Worm (Caenorhabditis elegans): Measurements from ENCODE around the gene C49C3.9.

Gene C49C3.9

ce11 chrIV:17342179-17342578 is at the start of gene C49C3.9:
Gene C49C3.9, minus strand, starts transcription at chrIV:17342314.
- TF ChIP-seq ceh-82 (tag; optimal IDR thresholded peaks at IDR 0.05) (no peak), lin-15B (tag; optimal IDR thresholded peaks at IDR 0.05) (no peak), ama-1 (optimal IDR thresholded peaks at IDR 0.05) (no peak), elt-2 (tag; optimal IDR thresholded peaks at IDR 0.05) (peak; percentile 92), pqm-1 (tag; optimal IDR thresholded peaks at IDR 0.05) (peak; percentile 85), elt-3 (tag; optimal IDR thresholded peaks at IDR 0.05) (no peak)

- peak; percentile 67 for TF ChIP-seq elt-2 (tag; optimal IDR thresholded peaks at IDR 0.05)
- TF ChIP-seq nhr-237 (tag; optimal IDR thresholded peaks at IDR 0.05), result no peak
These were observed 45.4 kb upstream of the C49C3.9 start, which contains the start of gene T02D1.8 for ce11 chrIV:17387442-17387967. Gene T02D1.8, minus strand, starts transcription at chrIV:17387492.

- no peak for TF ChIP-seq mml-1 (tag; optimal IDR thresholded peaks at IDR 0.05)
- TF ChIP-seq lsy-12 (tag; optimal IDR thresholded peaks at IDR 0.05), result no peak
- no peak for TF ChIP-seq egl-27 (tag; optimal IDR thresholded peaks at IDR 0.05)
- TF ChIP-seq hmg-11 (tag; optimal IDR thresholded peaks at IDR 0.05), result no peak
- TF ChIP-seq skn-1 (tag; optimal IDR thresholded peaks at IDR 0.05), result no peak
- no peak for TF ChIP-seq nhr-23 (tag; optimal IDR thresholded peaks at IDR 0.05)
- no peak for TF ChIP-seq fkh-2 (tag; optimal IDR thresholded peaks at IDR 0.05)
- TF ChIP-seq elt-1 (tag; optimal IDR thresholded peaks at IDR 0.05), result no peak
- TF ChIP-seq sea-2 (GFP tag; optimal IDR thresholded peaks at IDR 0.05), result no peak
- no peak for TF ChIP-seq R02D3.7 (tag; optimal IDR thresholded peaks at IDR 0.05)
- no peak for TF ChIP-seq jun-1 (tag; optimal IDR thresholded peaks at IDR 0.05)
- TF ChIP-seq nfya-1 (tag; optimal IDR thresholded peaks at IDR 0.05; ENCODE audit: insufficient read depth), result no peak
- TF ChIP-seq lin-15B (tag; optimal IDR thresholded peaks at IDR 0.05), result no peak
These were observed 40.9 kb upstream of the C49C3.9 start, which contains the start of gene C30H6.12 for ce11 chrIV:17383046-17383445. Gene C30H6.12, plus strand, starts transcription at chrIV:17383346.

- no peak for TF ChIP-seq ceh-82 (tag; optimal IDR thresholded peaks at IDR 0.05)
- no peak for TF ChIP-seq nhr-237 (tag; optimal IDR thresholded peaks at IDR 0.05)
- TF ChIP-seq nfya-1 (tag; optimal IDR thresholded peaks at IDR 0.05; ENCODE audit: insufficient read depth), result no peak
- no peak for TF ChIP-seq nhr-25 (tag; optimal IDR thresholded peaks at IDR 0.05)
- no peak for TF ChIP-seq lin-15B (tag; optimal IDR thresholded peaks at IDR 0.05)
- no peak for TF ChIP-seq ztf-11 (tag; optimal IDR thresholded peaks at IDR 0.05)
- no peak for TF ChIP-seq sea-2 (GFP tag; optimal IDR thresholded peaks at IDR 0.05)
- TF ChIP-seq egl-5 (tag; optimal IDR thresholded peaks at IDR 0.05), result no peak
- no peak for TF ChIP-seq ama-1 (optimal IDR thresholded peaks at IDR 0.05)
- no peak for TF ChIP-seq pha-4 (tag; optimal IDR thresholded peaks at IDR 0.05)
- TF ChIP-seq ceh-9 (tag; optimal IDR thresholded peaks at IDR 0.05), result no peak
These were observed 39.9 kb upstream of the C49C3.9 start, which contains the start of gene C30H6.8 for ce11 chrIV:17382029-17382428. Gene C30H6.8, plus strand, starts transcription at chrIV:17382329.

- TF ChIP-seq snpc-4 (tag; optimal IDR thresholded peaks at IDR 0.05), result peak; percentile 43
- peak; percentile 94 for TF ChIP-seq pha-4 (tag; optimal IDR thresholded peaks at IDR 0.05)
- no peak for TF ChIP-seq egl-5 (tag; optimal IDR thresholded peaks at IDR 0.05)
- peak; percentile 24 for TF ChIP-seq nfya-1 (tag; optimal IDR thresholded peaks at IDR 0.05; ENCODE audit: insufficient read depth)
- TF ChIP-seq nhr-28 (tag; optimal IDR thresholded peaks at IDR 0.05), result no peak
- peak; percentile 8 for TF ChIP-seq elt-2 (tag; optimal IDR thresholded peaks at IDR 0.05)
- no peak for TF ChIP-seq nhr-43 (tag; optimal IDR thresholded peaks at IDR 0.05; ENCODE audit: poor library complexity, severe bottlenecking)
- peak; percentile 24 for TF ChIP-seq hmg-11 (tag; optimal IDR thresholded peaks at IDR 0.05)
- TF ChIP-seq lin-15B (tag; optimal IDR thresholded peaks at IDR 0.05), result peak; percentile 71
These were observed 38.1 kb upstream of the C49C3.9 start, which contains the start of the genes C30H6.9 and dlat-2 for ce11 chrIV:17380061-17380680. Gene C30H6.9, minus strand, starts transcription at chrIV:17380170. Gene dlat-2, plus strand, starts transcription at chrIV:17380626.

- peak; percentile 43 for TF ChIP-seq pha-4 (tag; optimal IDR thresholded peaks at IDR 0.05)
- peak; percentile 45 for TF ChIP-seq pqm-1 (tag; optimal IDR thresholded peaks at IDR 0.05)
- no peak for TF ChIP-seq egl-27 (tag; optimal IDR thresholded peaks at IDR 0.05)
These were observed 34.0 kb upstream of the C49C3.9 start, which contains the start of gene haf-1 for ce11 chrIV:17376127-17376526. Gene haf-1, plus strand, starts transcription at chrIV:17376427.

- TF ChIP-seq jun-1 (tag; optimal IDR thresholded peaks at IDR 0.05) (no peak), nhr-11 (tag; optimal IDR thresholded peaks at IDR 0.05) (no peak), nhr-237 (tag; optimal IDR thresholded peaks at IDR 0.05) (no peak), unc-62 (GFP tag; optimal IDR thresholded peaks at IDR 0.05) (no peak), unc-39 (tag; optimal IDR thresholded peaks at IDR 0.05) (no peak), ama-1 (optimal IDR thresholded peaks at IDR 0.05) (no peak), zag-1 (tag; optimal IDR thresholded peaks at IDR 0.05) (no peak), pha-4 (tag; optimal IDR thresholded peaks at IDR 0.05) (no peak), egl-5 (tag; optimal IDR thresholded peaks at IDR 0.05) (no peak), lin-39 (tag; optimal IDR thresholded peaks at IDR 0.05) (no peak), ZK546.5 (tag; optimal IDR thresholded peaks at IDR 0.05) (no peak), aly-2 (tag; optimal IDR thresholded peaks at IDR 0.05) (no peak)
These were observed 29.4 kb upstream of the C49C3.9 start, which contains the start of gene C30H6.5 for ce11 chrIV:17371469-17371868. Gene C30H6.5, plus strand, starts transcription at chrIV:17371769.

Measured in whole organism, L3 larva.